Worm (Caenorhabditis elegans): Measurements from ENCODE around the gene zip-11.

DNA sequence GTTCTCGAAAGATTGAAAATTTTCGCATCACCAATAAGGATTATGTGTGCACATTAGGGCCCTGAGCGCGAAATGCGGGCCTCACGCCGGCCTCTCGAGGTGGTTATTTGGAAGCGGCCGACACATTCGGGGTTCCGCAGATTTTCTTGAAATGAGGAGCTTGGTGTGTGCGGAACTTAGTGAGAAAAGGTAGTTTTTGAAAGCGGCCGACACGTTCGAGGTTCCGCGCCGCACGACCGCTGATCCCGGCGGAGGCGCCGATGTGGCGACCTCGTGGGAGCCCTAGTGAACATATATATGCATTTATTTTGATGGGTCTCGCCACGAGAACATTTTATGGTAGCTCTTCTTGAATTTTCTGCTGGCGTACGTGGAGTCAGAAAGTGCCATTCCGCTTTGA, 44.2 kb upstream of the zip-11 start:
- no peak for TF ChIP-seq lin-35 (GFP tag; optimal IDR thresholded peaks at IDR 0.05)
- no peak for TF ChIP-seq egl-18 (GFP tag; IDR thresholded peaks at IDR 0.05)
- no peak for TF ChIP-seq athp-1 (tag; optimal IDR thresholded peaks at IDR 0.05)
- no peak for TF ChIP-seq B0336.3 (GFP tag; IDR thresholded peaks at IDR 0.05)
- TF ChIP-seq attf-6 (GFP tag; IDR thresholded peaks at IDR 0.05), result no peak
- no peak for TF ChIP-seq ztf-6 (GFP tag; IDR thresholded peaks at IDR 0.05)
- no peak for TF ChIP-seq mes-4 (tag; optimal IDR thresholded peaks at IDR 0.05)

Measured in whole organism, young adult.